Worm (Caenorhabditis elegans): ENCODE results near the gene C08G5.6.
A peak's percentile ranks its signal among the peaks of the same experiment; 100 is the strongest.

Gene C08G5.6

ce11 chrII:808457-808856, 38.1 kb downstream of the C08G5.6 start, which contains the start of gene F46F5.11:
F46F5.11 (plus strand) TSS chrII:808757.
- TF ChIP-seq lin-40 (tag; optimal IDR thresholded peaks at IDR 0.05) = no peak
- no peak for TF ChIP-seq dpff-1 (tag; optimal IDR thresholded peaks at IDR 0.05)
- TF ChIP-seq zfh-2 (GFP tag; conservative IDR thresholded peaks at IDR 0.05) = no peak
- no peak for TF ChIP-seq Y95B8A.8 (GFP tag; IDR thresholded peaks at IDR 0.05)
- TF ChIP-seq cebp-1 (GFP tag; IDR thresholded peaks at IDR 0.05) = no peak
- no peak for TF ChIP-seq cebp-1 (tag; optimal IDR thresholded peaks at IDR 0.05)
- TF ChIP-seq snpc-1.1 (tag; optimal IDR thresholded peaks at IDR 0.05; ENCODE audit: insufficient read depth) = no peak
- TF ChIP-seq madf-8 (GFP tag; conservative IDR thresholded peaks at IDR 0.05) = no peak
- TF ChIP-seq ekl-4 (GFP tag; IDR thresholded peaks at IDR 0.05) = no peak
- TF ChIP-seq hlh-26 (GFP tag; conservative IDR thresholded peaks at IDR 0.05) = no peak
- no peak for TF ChIP-seq T07F8.4 (tag; optimal IDR thresholded peaks at IDR 0.05)
- no peak for TF ChIP-seq K11D2.4 (GFP tag; IDR thresholded peaks at IDR 0.05)

DNA sequence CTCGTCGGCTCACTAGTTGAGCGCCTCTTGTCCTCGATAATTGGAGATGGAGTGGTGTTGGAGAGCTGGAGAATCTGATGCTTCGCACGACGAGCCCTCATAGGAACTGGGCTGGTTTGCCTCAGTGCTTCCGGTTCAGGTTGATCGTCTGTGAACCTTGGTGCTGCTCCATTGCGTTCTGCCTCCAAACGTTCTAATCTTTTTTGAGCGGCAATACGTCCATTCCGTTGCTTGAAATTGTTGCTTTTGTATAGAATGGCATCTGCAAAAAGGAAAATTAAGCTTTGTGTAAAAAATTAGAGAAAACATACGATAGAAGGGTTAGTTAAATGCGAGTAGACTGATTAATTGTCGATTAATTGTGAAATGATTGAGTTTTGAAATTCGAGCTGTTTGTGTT, 42.6 kb downstream of the C08G5.6 start, which contains the start of gene F46F5.5:
Gene F46F5.5 (minus strand): TSS at position 101 of the 400 bp plus-strand sequence.
- TF ChIP-seq nhr-179 (tag; optimal IDR thresholded peaks at IDR 0.05) (no peak), lin-40 (tag; optimal IDR thresholded peaks at IDR 0.05) (no peak), ama-1 (optimal IDR thresholded peaks at IDR 0.05) (no peak), ama-1 (GFP tag; optimal IDR thresholded peaks at IDR 0.05) (no peak), chd-7 (tag; optimal IDR thresholded peaks at IDR 0.05) (no peak), K12H6.12 (tag; optimal IDR thresholded peaks at IDR 0.05) (no peak), Y79H2A.3 (GFP tag; conservative IDR thresholded peaks at IDR 0.05) (no peak), zfh-2 (GFP tag; conservative IDR thresholded peaks at IDR 0.05) (peak; percentile 66; the same call in 1 of the 2 replicates), ztf-18 (tag; optimal IDR thresholded peaks at IDR 0.05) (no peak)

- no peak for TF ChIP-seq let-526 (GFP tag; IDR thresholded peaks at IDR 0.05)
- TF ChIP-seq C06A6.2 (GFP tag; conservative IDR thresholded peaks at IDR 0.05) = no peak
- TF ChIP-seq ceh-27 (GFP tag; optimal IDR thresholded peaks at IDR 0.05) = no peak
- no peak for TF ChIP-seq D2030.7 (GFP tag; IDR thresholded peaks at IDR 0.05)
- TF ChIP-seq nhr-90 (tag; optimal IDR thresholded peaks at IDR 0.05) = no peak
- no peak for TF ChIP-seq K11D2.4 (GFP tag; IDR thresholded peaks at IDR 0.05)
- no peak for TF ChIP-seq F22D6.2 (tag; optimal IDR thresholded peaks at IDR 0.05)
- TF ChIP-seq hlh-12 (tag; optimal IDR thresholded peaks at IDR 0.05) = no peak
- no peak for TF ChIP-seq egrh-3 (GFP tag; IDR thresholded peaks at IDR 0.05)
- no peak for TF ChIP-seq madf-6 (GFP tag; IDR thresholded peaks at IDR 0.05)
- TF ChIP-seq unc-62 (GFP tag; optimal IDR thresholded peaks at IDR 0.05) = no peak
- TF ChIP-seq mes-4 (tag; optimal IDR thresholded peaks at IDR 0.05) = no peak
These were observed 44.4 kb downstream of the C08G5.6 start, which contains the start of gene msrp-3 for ce11 chrII:814737-815136. msrp-3 (minus strand) TSS chrII:814837.

- TF ChIP-seq sptf-2 (GFP tag; optimal IDR thresholded peaks at IDR 0.05) = no peak
- TF ChIP-seq K12H6.12 (tag; optimal IDR thresholded peaks at IDR 0.05) = no peak
- TF ChIP-seq B0336.3 (GFP tag; IDR thresholded peaks at IDR 0.05) = no peak
- no peak for TF ChIP-seq egrh-3 (GFP tag; IDR thresholded peaks at IDR 0.05)
- no peak for TF ChIP-seq nhr-120 (GFP tag; IDR thresholded peaks at IDR 0.05)
- no peak for TF ChIP-seq rpc-1 (optimal IDR thresholded peaks at IDR 0.05)
- no peak for TF ChIP-seq rpc-1 (tag; optimal IDR thresholded peaks at IDR 0.05)
- TF ChIP-seq B0035.1 (tag; optimal IDR thresholded peaks at IDR 0.05) = no peak
- no peak for TF ChIP-seq let-607 (tag; optimal IDR thresholded peaks at IDR 0.05)
- no peak for TF ChIP-seq ztf-25 (GFP tag; IDR thresholded peaks at IDR 0.05)
- TF ChIP-seq dpff-1 (tag; optimal IDR thresholded peaks at IDR 0.05) = no peak
- TF ChIP-seq K11D2.4 (GFP tag; IDR thresholded peaks at IDR 0.05) = no peak
- no peak for TF ChIP-seq F49E8.2 (tag; optimal IDR thresholded peaks at IDR 0.05; ENCODE audit: insufficient read depth)
- no peak for TF ChIP-seq nfyb-1 (GFP tag; IDR thresholded peaks at IDR 0.05)
- no peak for TF ChIP-seq lsy-27 (tag; optimal IDR thresholded peaks at IDR 0.05; ENCODE audit: borderline replicate concordance, insufficient read depth)
- TF ChIP-seq madf-8 (GFP tag; conservative IDR thresholded peaks at IDR 0.05) = no peak
- no peak for TF ChIP-seq let-526 (GFP tag; IDR thresholded peaks at IDR 0.05)
- TF ChIP-seq dox-1 (GFP tag; IDR thresholded peaks at IDR 0.05) = no peak
- no peak for TF ChIP-seq ceh-91 (GFP tag; IDR thresholded peaks at IDR 0.05)
- TF ChIP-seq aptf-2 (GFP tag; conservative IDR thresholded peaks at IDR 0.05) = no peak
These were observed 50.2 kb downstream of the C08G5.6 start, which contains the start of gene F46F5.7 for ce11 chrII:820519-820918. F46F5.7 (minus strand) TSS chrII:820619.

All from whole organism, young adult.